Worm (Caenorhabditis elegans) whole organism, L4 larva: ENCODE data around the gene R04B5.11.

ENCODE experiments used
- D1046.2 ChIP-seq: fragments of 200-800 bp; sonication (Bioruptor generic); IDR thresholded peaks from 2 replicates; pipeline ENCODE4 v1.3.6; 2022; ENCODE audit warnings: missing genetic modification characterization, missing compliant biosample characterization
- F10B5.3 ChIP-seq: sonication (generic microtip); optimal IDR thresholded peaks from 2 replicates; lab custom pipeline; 2016; ENCODE audit warnings: mild to moderate bottlenecking, missing genetic modification characterization, missing compliant biosample characterization
- T26A8.4 ChIP-seq: fragments of 200-800 bp; sonication (Bioruptor generic); IDR thresholded peaks from 2 replicates; pipeline ENCODE4 v1.3.6; 2022; ENCODE audit warnings: missing genetic modification characterization, missing compliant biosample characterization
- Y75B8A.6 ChIP-seq: fragments of 200-800 bp; sonication (Bioruptor generic); IDR thresholded peaks from 2 replicates; pipeline ENCODE4 v1.3.6; 2022; ENCODE audit warnings: missing genetic modification reagents, missing genetic modification characterization, missing compliant biosample characterization
- ZK337.2 ChIP-seq: fragments of 200-800 bp; sonication (Bioruptor generic); IDR thresholded peaks from 2 replicates; pipeline ENCODE4 v1.3.6; 2022; ENCODE audit warnings: missing genetic modification reagents, missing genetic modification characterization, missing compliant biosample characterization
- ZK546.5 ChIP-seq, 2 experiments: sonication (generic microtip); optimal IDR thresholded peaks; 2 replicates each; lab custom pipeline; 2017; ENCODE audit warnings: missing biosample characterization in 2 of 2, missing genetic modification characterization in 2 of 2
- aha-1 ChIP-seq: fragments of 150-350 bp; peaks from one replicate; lab custom pipeline; 2014; ENCODE audit warnings: missing biosample characterization, missing genetic modification characterization
- aly-2 ChIP-seq: sonication (generic microtip); optimal IDR thresholded peaks from 2 replicates; lab custom pipeline; 2018; ENCODE audit warnings: missing biosample characterization, missing genetic modification characterization
- ama-1 ChIP-seq: fragments of 150-350 bp; optimal IDR thresholded peaks from 2 replicates; lab custom pipeline; 2014; ENCODE audit warnings: inconsistent platforms, mixed read lengths
- ceh-20 ChIP-seq: fragments of 200-800 bp; sonication (Bioruptor generic); IDR thresholded peaks from 2 replicates; pipeline ENCODE4 v1.3.6; 2022; ENCODE audit warnings: missing genetic modification reagents, missing genetic modification characterization, missing compliant biosample characterization
- ceh-32 ChIP-seq: sonication (generic microtip); optimal IDR thresholded peaks from 2 replicates; lab custom pipeline; 2016; ENCODE audit warnings: mild to moderate bottlenecking, missing genetic modification characterization, missing compliant biosample characterization; ENCODE audit not compliant: poor library complexity
- ceh-62 ChIP-seq: sonication (generic microtip); optimal IDR thresholded peaks from 2 replicates; lab custom pipeline; 2017; ENCODE audit warnings: missing biosample characterization, missing genetic modification characterization
- ctbp-1 ChIP-seq: fragments of 200-800 bp; sonication (Bioruptor generic); IDR thresholded peaks from 2 replicates; pipeline ENCODE4 v1.3.6; 2022; ENCODE audit warnings: missing genetic modification reagents, missing genetic modification characterization, missing compliant biosample characterization
- daf-12 ChIP-seq: fragments of 150-350 bp; optimal IDR thresholded peaks from 2 replicates; lab custom pipeline; 2014; ENCODE audit warnings: missing biosample characterization, missing genetic modification reagents, missing genetic modification characterization
- daf-16 ChIP-seq, 3 experiments: sonication (generic microtip); optimal IDR thresholded peaks; 2 replicates each; lab custom pipeline; 2016 to 2017; ENCODE audit warnings: missing genetic modification characterization in 3 of 3, missing genetic modification reagents in 3 of 3, mild to moderate bottlenecking in 2 of 3, missing compliant biosample characterization in 2 of 3, missing biosample characterization in 1 of 3, moderate library complexity in 1 of 3
- daf-19 ChIP-seq: fragments of 200-800 bp; sonication (Bioruptor generic); conservative IDR thresholded peaks from 2 replicates; pipeline ENCODE4 v1.3.6; 2022; ENCODE audit warnings: missing genetic modification characterization, missing compliant biosample characterization
- daf-8 ChIP-seq: fragments of 200-800 bp; sonication (Bioruptor generic); IDR thresholded peaks from 2 replicates; pipeline ENCODE4 v1.3.6; 2022; ENCODE audit warnings: missing genetic modification characterization, missing compliant biosample characterization
- dmd-8 ChIP-seq: fragments of 200-800 bp; sonication (Bioruptor generic); IDR thresholded peaks from 2 replicates; pipeline ENCODE4 v1.3.6; 2022; ENCODE audit warnings: missing genetic modification characterization, missing compliant biosample characterization
- duxl-1 ChIP-seq: sonication (generic microtip); optimal IDR thresholded peaks from 2 replicates; lab custom pipeline; 2016; ENCODE audit warnings: mild to moderate bottlenecking, missing genetic modification characterization, moderate library complexity, missing compliant biosample characterization; ENCODE audit not compliant: poor library complexity
- dve-1 ChIP-seq: sonication (generic microtip); optimal IDR thresholded peaks from 2 replicates; lab custom pipeline; 2017; ENCODE audit warnings: antibody characterized with exemption, mild to moderate bottlenecking, missing genetic modification characterization, missing compliant biosample characterization; ENCODE audit not compliant: insufficient read depth
- egl-43 ChIP-seq: fragments of 200-800 bp; sonication (Bioruptor generic); IDR thresholded peaks from 2 replicates; pipeline ENCODE4 v1.3.6; 2022; ENCODE audit warnings: missing genetic modification reagents, missing genetic modification characterization, missing compliant biosample characterization
- fkh-10 ChIP-seq: fragments of 150-350 bp; optimal IDR thresholded peaks from 2 replicates; lab custom pipeline; 2014; ENCODE audit warnings: missing biosample characterization, missing genetic modification reagents, missing genetic modification characterization
- hlh-11 ChIP-seq: fragments of 200-800 bp; sonication (Bioruptor generic); optimal IDR thresholded peaks from 2 replicates; lab custom pipeline; 2018; ENCODE audit warnings: mild to moderate bottlenecking, missing genetic modification characterization, missing compliant biosample characterization
- hlh-30 ChIP-seq: sonication (generic microtip); optimal IDR thresholded peaks from 2 replicates; lab custom pipeline; 2017; ENCODE audit warnings: antibody characterized with exemption, mild to moderate bottlenecking, missing genetic modification characterization, missing compliant biosample characterization; ENCODE audit not compliant: insufficient read depth
- lim-7 ChIP-seq: fragments of 200-800 bp; sonication (Bioruptor generic); IDR thresholded peaks from 2 replicates; pipeline ENCODE4 v1.3.6; 2022; ENCODE audit warnings: missing genetic modification characterization, missing compliant biosample characterization
- mdt-29 ChIP-seq: fragments of 200-800 bp; sonication (Bioruptor generic); IDR thresholded peaks from 2 replicates; pipeline ENCODE4 v1.3.6; 2022; ENCODE audit warnings: missing genetic modification reagents, missing genetic modification characterization, missing compliant biosample characterization
- mep-1 ChIP-seq: fragments of 150-350 bp; sonication (generic microtip); optimal IDR thresholded peaks from 3 replicates; lab custom pipeline; 2014; ENCODE audit warnings: missing biosample characterization, missing genetic modification characterization
- mes-2 ChIP-seq: sonication (generic microtip); optimal IDR thresholded peaks from 2 replicates; lab custom pipeline; 2016; ENCODE audit warnings: missing genotype, mild to moderate bottlenecking, missing genetic modification characterization, missing compliant biosample characterization; ENCODE audit not compliant: poor library complexity, severe bottlenecking
- mxl-3 ChIP-seq: fragments of 200-800 bp; sonication (Bioruptor generic); optimal IDR thresholded peaks from 2 replicates; lab custom pipeline; 2018; ENCODE audit warnings: mild to moderate bottlenecking, missing genetic modification characterization, missing compliant biosample characterization
- nhr-11 ChIP-seq: fragments of 150-350 bp; optimal IDR thresholded peaks from 2 replicates; lab custom pipeline; 2014; ENCODE audit warnings: missing biosample characterization, missing genetic modification characterization
- nhr-111 ChIP-seq: fragments of 200-800 bp; sonication (Bioruptor generic); optimal IDR thresholded peaks from 2 replicates; lab custom pipeline; 2018; ENCODE audit warnings: mild to moderate bottlenecking, missing genetic modification characterization, missing compliant biosample characterization
- nhr-25 ChIP-seq: sonication (generic microtip); optimal IDR thresholded peaks from 2 replicates; lab custom pipeline; 2017; ENCODE audit warnings: missing genetic modification characterization, mild to moderate bottlenecking, missing compliant biosample characterization, antibody characterized with exemption, moderate library complexity, borderline replicate concordance; ENCODE audit not compliant: insufficient read depth
- nhr-28 ChIP-seq: fragments of 150-350 bp; optimal IDR thresholded peaks from 2 replicates; lab custom pipeline; 2014; ENCODE audit warnings: missing biosample characterization, missing genetic modification characterization
- nhr-76 ChIP-seq: fragments of 150-350 bp; optimal IDR thresholded peaks from 2 replicates; lab custom pipeline; 2014; ENCODE audit warnings: missing biosample characterization, missing genetic modification characterization
- nhr-77 ChIP-seq: fragments of 150-350 bp; optimal IDR thresholded peaks from 2 replicates; lab custom pipeline; 2014; ENCODE audit warnings: missing biosample characterization, missing genetic modification characterization
- rbr-2 ChIP-seq: sonication (generic microtip); optimal IDR thresholded peaks from 2 replicates; lab custom pipeline; 2016; ENCODE audit warnings: missing genotype, missing genetic modification characterization, missing compliant biosample characterization
- spr-3 ChIP-seq: fragments of 200-800 bp; sonication (Bioruptor generic); optimal IDR thresholded peaks from 2 replicates; lab custom pipeline; 2018; ENCODE audit warnings: mild to moderate bottlenecking, missing genetic modification characterization, missing compliant biosample characterization
- unc-130 ChIP-seq: sonication (generic microtip); optimal IDR thresholded peaks from 2 replicates; lab custom pipeline; 2016; ENCODE audit warnings: missing genetic modification reagents, missing genetic modification characterization, missing compliant biosample characterization
- unc-39 ChIP-seq: sonication (generic microtip); optimal IDR thresholded peaks from 2 replicates; lab custom pipeline; 2017; ENCODE audit warnings: missing biosample characterization, missing genetic modification characterization
- unc-62 ChIP-seq, 3 experiments: fragments of 150-350 bp in 1 of 3; sonication (generic microtip); optimal IDR thresholded peaks in 2 of 3; peaks in 1 of 3; 1 replicate in 1 of 3; 2 replicates in 2 of 3; lab custom pipeline; 2014 to 2017; ENCODE audit warnings: missing biosample characterization in 3 of 3, missing genetic modification characterization in 3 of 3, missing genetic modification reagents in 3 of 3, missing genotype in 1 of 3
- zfp-3 ChIP-seq: fragments of 200-800 bp; sonication (Bioruptor generic); conservative IDR thresholded peaks from 2 replicates; pipeline ENCODE4 v1.3.6; 2022; ENCODE audit warnings: missing genetic modification reagents, missing genetic modification characterization, missing compliant biosample characterization
- zip-11 ChIP-seq: fragments of 200-800 bp; sonication (Bioruptor generic); IDR thresholded peaks from 2 replicates; pipeline ENCODE4 v1.3.6; 2022; ENCODE audit warnings: missing genetic modification characterization, missing compliant biosample characterization
- ztf-7 ChIP-seq: fragments of 150-350 bp; optimal IDR thresholded peaks from 2 replicates; lab custom pipeline; 2014; ENCODE audit warnings: missing biosample characterization, missing genetic modification characterization

R04B5.11 gene

ce11 chrV:10047189-10047588 is 43.9 kb downstream of the R04B5.11 start:
- TF ChIP-seq mes-2, result no peak
- peak; percentile 22; the same call in 1 of the 2 replicates for TF ChIP-seq egl-43 (GFP tag; lab: Robert Waterston, UW)
- TF ChIP-seq, all 104 proteins: peak for 1

ce11 chrV:10046503-10046902 is 44.5 kb downstream of the R04B5.11 start:
- 0 out of 2 replicates have a peak, but pooled peaks have one; percentile 25 for TF ChIP-seq dmd-8
- peak; percentile 56 for TF ChIP-seq ama-1 (lab: Kevin White, UChicago)
- TF ChIP-seq nhr-11 (tag; lab: Kevin White, UChicago), result peak; percentile 2
- 0 out of 2 replicates have a peak, but pooled peaks have one; percentile 19 for TF ChIP-seq T26A8.4 (GFP tag; lab: Robert Waterston, UW)
- peak; percentile 16 for TF ChIP-seq nhr-28 (tag; lab: Kevin White, UChicago)
- TF ChIP-seq aha-1 (tag; lab: Kevin White, UChicago), result peak; percentile 86
- TF ChIP-seq ceh-32 (tag; lab: Kevin White, UChicago), result no peak
- peak in 1 of 2 experiments; percentile 74 for TF ChIP-seq unc-62 (GFP tag; optimal IDR thresholded peaks at IDR 0.05 in 1 of 2; lab: Kevin White, UChicago)
- no peak for TF ChIP-seq unc-62 (tag; optimal IDR thresholded peaks at IDR 0.05; lab: Kevin White, UChicago)
- TF ChIP-seq hlh-30, result peak; percentile 7
- no peak for TF ChIP-seq lim-7
- TF ChIP-seq nhr-25, result peak; percentile 43
- no peak for TF ChIP-seq F10B5.3 (tag; lab: Kevin White, UChicago)
- TF ChIP-seq fkh-10 (GFP tag; lab: Kevin White, UChicago), result no peak
- peak; percentile 22 for TF ChIP-seq mep-1 (tag; lab: Kevin White, UChicago)
- TF ChIP-seq, all 104 proteins: peak for 10

ce11 chrV:10044735-10045134 is 46.3 kb downstream of the R04B5.11 start:
- TF ChIP-seq aha-1 (tag; lab: Kevin White, UChicago) (peak; percentile 29), dve-1 (tag; lab: Kevin White, UChicago) (no peak)

- TF ChIP-seq daf-19 (GFP tag; lab: Robert Waterston, UW) (no peak), daf-12 (tag; lab: Kevin White, UChicago) (no peak), hlh-11 (tag; lab: Kevin White, UChicago) (peak; percentile 81), ceh-62 (tag; lab: Kevin White, UChicago) (no peak), hlh-30 (peak; percentile 93), nhr-25 (peak; percentile 54), zip-11 (GFP tag; lab: Robert Waterston, UW) (no peak), ZK546.5 (tag; optimal IDR thresholded peaks at IDR 0.05; lab: Kevin White, UChicago) (no peak), zfp-3 (GFP tag; lab: Robert Waterston, UW) (no peak), nhr-76 (tag; lab: Kevin White, UChicago) (no peak), F10B5.3 (tag; lab: Kevin White, UChicago) (no peak), Y75B8A.6 (no peak), unc-130 (GFP tag; lab: Kevin White, UChicago) (no peak), mep-1 (tag; lab: Kevin White, UChicago) (peak; percentile 69), aly-2 (tag; lab: Kevin White, UChicago) (no peak), daf-8 (GFP tag; lab: Robert Waterston, UW) (no peak), ztf-7 (tag; lab: Kevin White, UChicago) (no peak), lim-7 (no peak), mxl-3 (peak; percentile 59), ceh-20 (no peak), mdt-29 (GFP tag; lab: Robert Waterston, UW) (no peak), unc-39 (tag; lab: Kevin White, UChicago) (no peak), rbr-2 (tag; lab: Kevin White, UChicago) (peak; percentile 39), D1046.2 (GFP tag; lab: Robert Waterston, UW) (no peak), nhr-111 (GFP tag; lab: Kevin White, UChicago) (no peak), ceh-32 (tag; lab: Kevin White, UChicago) (no peak), ZK337.2 (no peak), nhr-77 (tag; lab: Kevin White, UChicago) (no peak), dve-1 (tag; lab: Kevin White, UChicago) (peak; percentile 67), spr-3 (GFP tag; lab: Kevin White, UChicago) (no peak), daf-16 (GFP tag; optimal IDR thresholded peaks at IDR 0.05; lab: Kevin White, UChicago) (peak in 1 of 2 experiments; percentile 12), daf-16 (tag; optimal IDR thresholded peaks at IDR 0.05; lab: Kevin White, UChicago) (no peak), duxl-1 (tag; lab: Kevin White, UChicago) (no peak), ctbp-1 (GFP tag; lab: Robert Waterston, UW) (no peak)
Observed at ce11 chrV:10043234-10043796, 47.7 kb downstream of the R04B5.11 start, which contains the start of gene T06E8.8. Gene T06E8.8 (plus strand): TSS chrV:10043746.
